Worm (Caenorhabditis elegans) whole organism, L2 larva: ENCODE results near the gene F13B6.2.

ENCODE experiments used
- C34F6.9 ChIP-seq: fragments of 150-350 bp; optimal IDR thresholded peaks from 2 replicates; lab custom pipeline; 2014; ENCODE audit warnings: missing biosample characterization, missing genetic modification characterization
- F13H6.1 ChIP-seq: sonication (generic microtip); optimal IDR thresholded peaks from 2 replicates; lab custom pipeline; 2016; ENCODE audit warnings: missing genetic modification characterization, missing compliant biosample characterization
- Y55F3AM.14 ChIP-seq: fragments of 200-800 bp; sonication (Bioruptor generic); optimal IDR thresholded peaks from 2 replicates; lab custom pipeline; 2018; ENCODE audit warnings: mild to moderate bottlenecking, missing genetic modification characterization, missing compliant biosample characterization
- ZK546.5 ChIP-seq: sonication (generic microtip); optimal IDR thresholded peaks from 2 replicates; lab custom pipeline; 2017; ENCODE audit warnings: missing biosample characterization, missing genetic modification characterization
- alr-1 ChIP-seq: fragments of 150-350 bp; optimal IDR thresholded peaks from 2 replicates; lab custom pipeline; 2014; ENCODE audit warnings: missing biosample characterization, missing genetic modification characterization
- ama-1 ChIP-seq: fragments of 150-350 bp; optimal IDR thresholded peaks from 2 replicates; lab custom pipeline; 2018; ENCODE audit warnings: inconsistent platforms
- ceh-16 ChIP-seq: fragments of 150-350 bp; optimal IDR thresholded peaks from 2 replicates; lab custom pipeline; 2014; ENCODE audit warnings: missing biosample characterization, missing genetic modification characterization
- crh-2 ChIP-seq: sonication (generic microtip); optimal IDR thresholded peaks from 2 replicates; lab custom pipeline; 2017; ENCODE audit warnings: missing biosample characterization, missing genetic modification characterization
- elt-1 ChIP-seq: fragments of 150-350 bp; optimal IDR thresholded peaks from 2 replicates; lab custom pipeline; 2014; ENCODE audit warnings: missing biosample characterization, missing genetic modification characterization
- elt-3 ChIP-seq: sonication (generic microtip); optimal IDR thresholded peaks from 2 replicates; lab custom pipeline; 2017; ENCODE audit warnings: missing biosample characterization, missing genetic modification characterization
- fos-1 ChIP-seq: fragments of 150-350 bp; optimal IDR thresholded peaks from 2 replicates; lab custom pipeline; 2014; ENCODE audit warnings: missing biosample characterization, missing genetic modification characterization
- lin-11 ChIP-seq: fragments of 150-350 bp; sonication (generic microtip); optimal IDR thresholded peaks from 2 replicates; lab custom pipeline; 2014; ENCODE audit warnings: missing biosample characterization, missing genetic modification characterization, inconsistent platforms, mixed read lengths
- lin-13 ChIP-seq: fragments of 150-350 bp; optimal IDR thresholded peaks from 2 replicates; lab custom pipeline; 2014; ENCODE audit warnings: missing biosample characterization, missing genetic modification reagents, missing genetic modification characterization
- lin-39 ChIP-seq: fragments of 150-350 bp; optimal IDR thresholded peaks from 2 replicates; lab custom pipeline; 2014; ENCODE audit warnings: missing biosample characterization, missing genetic modification reagents, missing genetic modification characterization
- lsy-2 ChIP-seq, 2 experiments: fragments of 150-350 bp in 1 of 2; sonication (generic microtip) in 1 of 2; optimal IDR thresholded peaks; 2 replicates each; lab custom pipeline; 2014 to 2017; ENCODE audit warnings: missing biosample characterization in 2 of 2, missing genetic modification characterization in 2 of 2
- mab-5 ChIP-seq: fragments of 150-350 bp; optimal IDR thresholded peaks from 2 replicates; lab custom pipeline; 2014; ENCODE audit warnings: missing biosample characterization, missing genetic modification characterization
- mbf-1 ChIP-seq: sonication (generic microtip); optimal IDR thresholded peaks from 2 replicates; lab custom pipeline; 2017; ENCODE audit warnings: missing biosample characterization, missing genetic modification characterization
- mdl-1 ChIP-seq, 2 experiments: fragments of 150-350 bp in 1 of 2; sonication (generic microtip) in 1 of 2; optimal IDR thresholded peaks; 2 replicates each; lab custom pipeline; 2017; ENCODE audit warnings: missing biosample characterization in 2 of 2, missing genetic modification characterization in 2 of 2
- nhr-10 ChIP-seq: sonication (generic microtip); optimal IDR thresholded peaks from 2 replicates; lab custom pipeline; 2017; ENCODE audit warnings: missing biosample characterization, missing genetic modification characterization
- nhr-11 ChIP-seq: fragments of 150-350 bp; optimal IDR thresholded peaks from 2 replicates; lab custom pipeline; 2014; ENCODE audit warnings: missing biosample characterization, missing genetic modification characterization
- nhr-129 ChIP-seq: fragments of 150-350 bp; optimal IDR thresholded peaks from 2 replicates; lab custom pipeline; 2014; ENCODE audit warnings: missing biosample characterization, missing genetic modification characterization
- nhr-21 ChIP-seq: fragments of 150-350 bp; optimal IDR thresholded peaks from 2 replicates; lab custom pipeline; 2014; ENCODE audit warnings: missing biosample characterization, missing genetic modification characterization
- nhr-23 ChIP-seq: fragments of 150-350 bp; optimal IDR thresholded peaks from 2 replicates; lab custom pipeline; 2014; ENCODE audit warnings: missing biosample characterization, missing genetic modification reagents, missing genetic modification characterization
- nhr-237 ChIP-seq: fragments of 150-350 bp; optimal IDR thresholded peaks from 2 replicates; lab custom pipeline; 2014; ENCODE audit warnings: missing biosample characterization, missing genetic modification characterization
- nhr-25 ChIP-seq: fragments of 150-350 bp; sonication (generic microtip); optimal IDR thresholded peaks from 3 replicates; lab custom pipeline; 2014; ENCODE audit warnings: missing biosample characterization, missing genetic modification characterization
- nhr-77 ChIP-seq: fragments of 150-350 bp; optimal IDR thresholded peaks from 2 replicates; lab custom pipeline; 2014; ENCODE audit warnings: missing biosample characterization, missing genetic modification characterization
- sem-4 ChIP-seq: fragments of 150-350 bp; optimal IDR thresholded peaks from 2 replicates; lab custom pipeline; 2014; ENCODE audit warnings: missing biosample characterization, missing genetic modification reagents, missing genetic modification characterization
- skn-1 ChIP-seq: sonication (generic microtip); optimal IDR thresholded peaks from 2 replicates; lab custom pipeline; 2017; ENCODE audit warnings: missing biosample characterization, missing genetic modification characterization
- sma-3 ChIP-seq: sonication (generic microtip); optimal IDR thresholded peaks from 2 replicates; lab custom pipeline; 2016; ENCODE audit warnings: missing genetic modification reagents, missing genetic modification characterization, missing compliant biosample characterization
- sma-9 ChIP-seq, 2 experiments: fragments of 150-350 bp in 1 of 2; sonication (generic microtip) in 1 of 2; optimal IDR thresholded peaks; 2 replicates each; lab custom pipeline; 2014 to 2016; ENCODE audit warnings: missing genetic modification characterization in 2 of 2, mild to moderate bottlenecking in 1 of 2, missing biosample characterization in 1 of 2, missing compliant biosample characterization in 1 of 2, missing genetic modification reagents in 1 of 2, moderate library complexity in 1 of 2
- snpc-4 ChIP-seq: fragments of 150-350 bp; optimal IDR thresholded peaks from 2 replicates; lab custom pipeline; 2014; ENCODE audit warnings: missing biosample characterization, missing genetic modification characterization
- unc-39 ChIP-seq: fragments of 150-350 bp; optimal IDR thresholded peaks from 2 replicates; lab custom pipeline; 2014; ENCODE audit warnings: missing biosample characterization, missing genetic modification characterization
- unc-55 ChIP-seq: fragments of 150-350 bp; sonication (generic microtip); optimal IDR thresholded peaks from 3 replicates; lab custom pipeline; 2014; ENCODE audit warnings: missing biosample characterization, missing genetic modification reagents, missing genetic modification characterization
- unc-62 ChIP-seq: fragments of 150-350 bp; optimal IDR thresholded peaks from 2 replicates; lab custom pipeline; 2014; ENCODE audit warnings: missing biosample characterization, missing genetic modification reagents, missing genetic modification characterization
- zag-1 ChIP-seq: fragments of 150-350 bp; optimal IDR thresholded peaks from 2 replicates; lab custom pipeline; 2014; ENCODE audit warnings: missing biosample characterization, missing genetic modification characterization
- ztf-1 ChIP-seq: fragments of 200-800 bp; sonication (Bioruptor generic); conservative IDR thresholded peaks from 2 replicates; pipeline ENCODE4 v1.3.6; 2022; ENCODE audit warnings: missing genetic modification characterization, missing compliant biosample characterization
- ztf-11 ChIP-seq: sonication (generic microtip); optimal IDR thresholded peaks from 2 replicates; lab custom pipeline; 2017; ENCODE audit warnings: missing biosample characterization, missing genetic modification characterization
- ztf-4 ChIP-seq: fragments of 150-350 bp; optimal IDR thresholded peaks from 2 replicates; lab custom pipeline; 2014; ENCODE audit warnings: missing biosample characterization, missing genetic modification characterization

The F13B6.2 gene

ce11 chrIV:7491464-7491863 lies 31.3 kb upstream of the F13B6.2 start, which contains the start of gene F55G1.1:
Gene F55G1.1, plus strand, starts transcription at chrIV:7491764.
- TF ChIP-seq fos-1 (tag; lab: Kevin White, UChicago): no peak
- no peak for TF ChIP-seq C34F6.9 (tag; lab: Kevin White, UChicago)
- TF ChIP-seq Y55F3AM.14: no peak
- no peak for TF ChIP-seq unc-62 (GFP tag; lab: Kevin White, UChicago)
- no peak for TF ChIP-seq mbf-1 (tag; lab: Kevin White, UChicago)
- no peak for TF ChIP-seq nhr-21 (tag; lab: Kevin White, UChicago)
- no peak for TF ChIP-seq lin-11 (tag; lab: Kevin White, UChicago)
- no peak for TF ChIP-seq snpc-4 (tag; lab: Kevin White, UChicago)
- TF ChIP-seq, all 48 proteins: peak for 0

DNA sequence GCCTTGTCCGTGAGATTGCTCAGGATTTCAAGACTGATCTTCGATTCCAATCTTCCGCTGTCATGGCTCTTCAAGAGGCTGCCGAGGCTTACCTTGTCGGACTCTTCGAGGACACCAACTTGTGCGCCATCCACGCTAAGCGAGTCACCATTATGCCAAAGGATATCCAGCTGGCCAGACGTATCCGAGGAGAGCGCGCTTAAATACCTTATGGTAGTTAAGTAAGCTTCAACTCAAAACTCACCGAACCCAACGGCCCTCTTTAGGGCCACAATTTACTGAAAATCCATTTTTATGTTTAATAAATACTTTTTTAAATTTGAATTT lies 28.3 kb upstream of the F13B6.2 start:
- no peak for TF ChIP-seq nhr-10 (tag; lab: Kevin White, UChicago)
- no peak for TF ChIP-seq nhr-237 (tag; lab: Kevin White, UChicago)
- no peak for TF ChIP-seq mab-5 (tag; lab: Kevin White, UChicago)
- no peak for TF ChIP-seq nhr-21 (tag; lab: Kevin White, UChicago)
- no peak for TF ChIP-seq unc-55 (GFP tag; lab: Kevin White, UChicago)

- TF ChIP-seq sma-9 (GFP tag; optimal IDR thresholded peaks at IDR 0.05; lab: Kevin White, UChicago) (peak; percentile 63), sma-9 (tag; optimal IDR thresholded peaks at IDR 0.05; lab: Kevin White, UChicago) (no peak), mdl-1 (tag; optimal IDR thresholded peaks at IDR 0.05; lab: Kevin White, UChicago) (no peak), mab-5 (tag; lab: Kevin White, UChicago) (peak; percentile 58), skn-1 (no peak), fos-1 (tag; lab: Kevin White, UChicago) (peak; percentile 2), crh-2 (peak; percentile 19), elt-1 (no peak), sem-4 (peak; percentile 11), snpc-4 (tag; lab: Kevin White, UChicago) (no peak), ztf-11 (tag; lab: Kevin White, UChicago) (no peak), lin-13 (GFP tag; lab: Kevin White, UChicago) (peak; percentile 29), sma-3 (GFP tag; lab: Kevin White, UChicago) (peak; percentile 12), lin-39 (tag; lab: Kevin White, UChicago) (no peak), unc-39 (tag; lab: Kevin White, UChicago) (no peak), ceh-16 (tag; lab: Kevin White, UChicago) (peak; percentile 96), ztf-4 (tag; lab: Kevin White, UChicago) (no peak), nhr-10 (tag; lab: Kevin White, UChicago) (no peak)
Measured at ce11 chrIV:7487554-7488456, 27.7 kb upstream of the F13B6.2 start, which contains the start of the genes his-60 and his-59. Gene his-60, minus strand, starts transcription at chrIV:7487992. Gene his-59, plus strand, starts transcription at chrIV:7488249.

- peak; percentile 74 for TF ChIP-seq lin-13 (GFP tag; lab: Kevin White, UChicago)
- TF ChIP-seq zag-1: peak; percentile 61
- no peak for TF ChIP-seq ztf-1 (GFP tag; lab: Robert Waterston, UW)
- no peak for TF ChIP-seq alr-1 (tag; lab: Kevin White, UChicago)
- no peak for TF ChIP-seq unc-39 (tag; lab: Kevin White, UChicago)
- TF ChIP-seq lsy-2 (tag; optimal IDR thresholded peaks at IDR 0.05; lab: Kevin White, UChicago): peak; percentile 2 to 65
- no peak for TF ChIP-seq nhr-23 (tag; lab: Kevin White, UChicago)
- peak; percentile 49 for TF ChIP-seq unc-55 (GFP tag; lab: Kevin White, UChicago)
- TF ChIP-seq ceh-16 (tag; lab: Kevin White, UChicago): peak; percentile 51
- no peak for TF ChIP-seq unc-62 (GFP tag; lab: Kevin White, UChicago)
- no peak for TF ChIP-seq elt-3 (tag; lab: Kevin White, UChicago)
- TF ChIP-seq ztf-11 (tag; lab: Kevin White, UChicago): no peak
- TF ChIP-seq ZK546.5 (tag; lab: Kevin White, UChicago): no peak
- peak; percentile 52 for TF ChIP-seq fos-1 (tag; lab: Kevin White, UChicago)
- TF ChIP-seq nhr-237 (tag; lab: Kevin White, UChicago): no peak
- TF ChIP-seq C34F6.9 (tag; lab: Kevin White, UChicago): peak; percentile 56
- TF ChIP-seq ama-1 (lab: Kevin White, UChicago): no peak
- peak; percentile 24 for TF ChIP-seq nhr-129
- TF ChIP-seq mab-5 (tag; lab: Kevin White, UChicago): peak; percentile 71
- TF ChIP-seq nhr-11: no peak
- no peak for TF ChIP-seq elt-1
- TF ChIP-seq crh-2: peak; percentile 81
- TF ChIP-seq nhr-77 (tag; lab: Kevin White, UChicago): no peak
- TF ChIP-seq F13H6.1 (tag; lab: Kevin White, UChicago): peak; percentile 73
- TF ChIP-seq lin-11 (tag; lab: Kevin White, UChicago): no peak
- peak; percentile 52 for TF ChIP-seq sma-3 (GFP tag; lab: Kevin White, UChicago)
- TF ChIP-seq nhr-25: peak; percentile 80
- no peak for TF ChIP-seq mdl-1 (tag; optimal IDR thresholded peaks at IDR 0.05; lab: Kevin White, UChicago)
- TF ChIP-seq nhr-21 (tag; lab: Kevin White, UChicago): no peak
- TF ChIP-seq sma-9 (GFP tag; optimal IDR thresholded peaks at IDR 0.05; lab: Kevin White, UChicago): peak; percentile 89
- no peak for TF ChIP-seq sma-9 (tag; optimal IDR thresholded peaks at IDR 0.05; lab: Kevin White, UChicago)
Measured at ce11 chrIV:7486201-7486947, 26.2 kb upstream of the F13B6.2 start, which contains the start of the genes his-61 and his-62. Gene his-61, minus strand, starts transcription at chrIV:7486217. Gene his-62, plus strand, starts transcription at chrIV:7486545.
